Fruit fly (Drosophila melanogaster) whole organism, embryonic: ENCODE results near the gene Cdc16.

ENCODE experiments used
- BEAF-32 ChIP-seq: fragments of 200-800 bp; sonication (Bioruptor generic); optimal IDR thresholded peaks from 3 replicates; lab custom pipeline; 2017; ENCODE audit warnings: missing biosample characterization, missing genetic modification characterization, mild to moderate bottlenecking, moderate library complexity, missing genetic modification reagents
- CG11093 ChIP-seq: fragments of 200-800 bp; sonication (Bioruptor generic); IDR thresholded peaks from 3 replicates; pipeline ENCODE4 v1.3.6; 2022; ENCODE audit warnings: missing biosample characterization, missing genetic modification characterization
- CG13775 ChIP-seq: fragments of 200-800 bp; sonication (Bioruptor generic); optimal IDR thresholded peaks from 3 replicates; lab custom pipeline; 2017; ENCODE audit warnings: missing biosample characterization, mild to moderate bottlenecking, missing genetic modification characterization
- CG14441 ChIP-seq: fragments of 200-800 bp; sonication (Bioruptor generic); IDR thresholded peaks from 2 replicates; pipeline ENCODE4 v1.3.6; 2022; ENCODE audit warnings: missing biosample characterization, missing genetic modification characterization
- CG15601 ChIP-seq: fragments of 200-800 bp; sonication (Bioruptor generic); optimal IDR thresholded peaks from 3 replicates; lab custom pipeline; 2019; ENCODE audit warnings: missing biosample characterization, mild to moderate bottlenecking, missing genetic modification characterization, moderate library complexity
- CG31441 ChIP-seq: fragments of 200-800 bp; sonication (Bioruptor generic); IDR thresholded peaks from 2 replicates; pipeline ENCODE4 v1.3.6; 2022; ENCODE audit warnings: missing biosample characterization, missing genetic modification characterization
- CG32532 ChIP-seq: fragments of 200-800 bp; sonication (Bioruptor generic); IDR thresholded peaks from 2 replicates; pipeline ENCODE4 v1.3.6; 2022; ENCODE audit warnings: missing biosample characterization, missing genetic modification characterization
- CG32772 ChIP-seq: fragments of 200-800 bp; sonication (Bioruptor generic); IDR thresholded peaks from 2 replicates; pipeline ENCODE4 v1.3.6; 2022; ENCODE audit warnings: missing biosample characterization, missing genetic modification characterization
- CG3726 ChIP-seq: fragments of 200-800 bp; sonication (Bioruptor generic); IDR thresholded peaks from 3 replicates; pipeline ENCODE4, ENCODE4 v1.3.6; 2022; ENCODE audit warnings: missing biosample characterization, missing genetic modification characterization
- CG3847 ChIP-seq: fragments of 200-800 bp; sonication (Bioruptor generic); IDR thresholded peaks from 2 replicates; pipeline ENCODE4 v1.3.6; 2022; ENCODE audit warnings: missing biosample characterization, missing genetic modification characterization
- CG4328 ChIP-seq: fragments of 200-800 bp; sonication (Bioruptor generic); optimal IDR thresholded peaks from 3 replicates; lab custom pipeline; 2017; ENCODE audit warnings: missing biosample characterization, missing genetic modification reagents, missing genetic modification characterization
- CG9437 ChIP-seq: fragments of 200-800 bp; sonication (Bioruptor generic); optimal IDR thresholded peaks from 2 replicates; lab custom pipeline; 2018; ENCODE audit warnings: missing biosample characterization, mild to moderate bottlenecking, missing genetic modification characterization
- CG9609 ChIP-seq: fragments of 200-800 bp; sonication (Bioruptor generic); optimal IDR thresholded peaks from 3 replicates; lab custom pipeline; 2016; ENCODE audit warnings: missing biosample characterization, missing genetic modification characterization
- CrebB ChIP-seq: fragments of 200-800 bp; sonication (Bioruptor generic); optimal IDR thresholded peaks from 3 replicates; lab custom pipeline; 2018; ENCODE audit warnings: missing biosample characterization, mild to moderate bottlenecking, missing genetic modification characterization
- Dad ChIP-seq: fragments of 200-800 bp; sonication (Bioruptor generic); optimal IDR thresholded peaks from 3 replicates; lab custom pipeline; 2016; ENCODE audit warnings: missing biosample characterization, missing genetic modification characterization
- Drgx ChIP-seq: fragments of 200-800 bp; sonication (Bioruptor generic); IDR thresholded peaks from 2 replicates; pipeline ENCODE4 v1.3.6; 2022; ENCODE audit warnings: missing biosample characterization, missing genetic modification characterization
- Elba2 ChIP-seq: fragments of 200-800 bp; sonication (Bioruptor generic); optimal IDR thresholded peaks from 3 replicates; lab custom pipeline; 2016; ENCODE audit warnings: missing biosample characterization, missing genetic modification characterization
- Hr78 ChIP-seq, 2 experiments: fragments of 200-800 bp in 1 of 2; fragments of >200 bp in 1 of 2; sonication (Bioruptor generic) in 1 of 2; optimal IDR thresholded peaks; 2 replicates each; lab custom pipeline; 2017 to 2019; ENCODE audit warnings: missing biosample characterization in 2 of 2, missing genetic modification characterization in 2 of 2, mild to moderate bottlenecking in 1 of 2, moderate library complexity in 1 of 2
- Meics ChIP-seq: fragments of 200-800 bp; sonication (Bioruptor generic); optimal IDR thresholded peaks from 2 replicates; lab custom pipeline; 2017; ENCODE audit warnings: missing biosample characterization, mild to moderate bottlenecking, missing genetic modification characterization
- Mrtf ChIP-seq: fragments of 200-800 bp; sonication (Bioruptor generic); IDR thresholded peaks from 3 replicates; pipeline ENCODE4 v1.3.6; 2022; ENCODE audit warnings: missing biosample characterization, missing genetic modification characterization
- NFAT ChIP-seq: fragments of 200-800 bp; sonication (Bioruptor generic); IDR thresholded peaks from 2 replicates; pipeline ENCODE4 v1.3.6; 2022; ENCODE audit warnings: missing biosample characterization, missing genetic modification characterization
- NK7.1 ChIP-seq: fragments of 200-800 bp; sonication (Bioruptor generic); optimal IDR thresholded peaks from 3 replicates; lab custom pipeline; 2016; ENCODE audit warnings: missing biosample characterization, missing genetic modification characterization
- Sin3A ChIP-seq: fragments of >200 bp; optimal IDR thresholded peaks from 2 replicates; lab custom pipeline; 2018
- Sox100B ChIP-seq: fragments of 200-800 bp; sonication (Bioruptor generic); optimal IDR thresholded peaks from 3 replicates; lab custom pipeline; 2018; ENCODE audit warnings: missing biosample characterization, mild to moderate bottlenecking, missing genetic modification characterization
- Taf1 ChIP-seq: fragments of 200-800 bp; sonication (Bioruptor generic); IDR thresholded peaks from 2 replicates; pipeline ENCODE4 v1.3.6; 2022; ENCODE audit warnings: missing biosample characterization, missing genetic modification characterization
- Xrp1 ChIP-seq: fragments of 200-800 bp; sonication (Bioruptor generic); IDR thresholded peaks from 2 replicates; pipeline ENCODE4 v1.3.6; 2022; ENCODE audit warnings: missing biosample characterization, missing genetic modification characterization
- ara ChIP-seq: fragments of 200-800 bp; sonication (Bioruptor generic); IDR thresholded peaks from 2 replicates; pipeline ENCODE4 v1.3.6; 2022; ENCODE audit warnings: missing biosample characterization, missing genetic modification characterization
- az2 ChIP-seq: fragments of 200-800 bp; sonication (Bioruptor generic); optimal IDR thresholded peaks from 3 replicates; lab custom pipeline; 2016; ENCODE audit warnings: missing biosample characterization, missing genetic modification characterization
- cas ChIP-seq: fragments of 200-800 bp; sonication (Bioruptor generic); IDR thresholded peaks from 2 replicates; pipeline ENCODE4 v1.3.6; 2022; ENCODE audit warnings: missing biosample characterization, missing genetic modification characterization
- chn ChIP-seq: fragments of 200-800 bp; sonication (Bioruptor generic); optimal IDR thresholded peaks from 2 replicates; lab custom pipeline; 2016; ENCODE audit warnings: missing biosample characterization, missing genetic modification characterization
- crol ChIP-seq: fragments of 200-800 bp; sonication (Bioruptor generic); IDR thresholded peaks from 2 replicates; pipeline ENCODE4 v1.3.6; 2022; ENCODE audit warnings: missing biosample characterization, missing genetic modification characterization
- dpn ChIP-seq, 2 experiments: fragments of 200-800 bp; sonication (Bioruptor generic); optimal IDR thresholded peaks; 3 replicates each; lab custom pipeline; 2016; ENCODE audit warnings: missing biosample characterization in 2 of 2, missing genetic modification characterization in 2 of 2
- en ChIP-seq: fragments of 200-800 bp; sonication (Bioruptor generic); optimal IDR thresholded peaks from 2 replicates; lab custom pipeline; 2016; ENCODE audit warnings: missing biosample characterization, missing genetic modification characterization
- gfzf ChIP-seq: fragments of 200-800 bp; sonication (Bioruptor generic); optimal IDR thresholded peaks from 2 replicates; lab custom pipeline; 2016; ENCODE audit warnings: missing biosample characterization, mild to moderate bottlenecking, missing genetic modification characterization, moderate library complexity
- ham ChIP-seq: fragments of 200-800 bp; sonication (Bioruptor generic); IDR thresholded peaks from 2 replicates; pipeline ENCODE4 v1.3.6; 2022; ENCODE audit warnings: missing biosample characterization, missing genetic modification characterization
- inv ChIP-seq: fragments of 200-800 bp; sonication (Bioruptor generic); IDR thresholded peaks from 2 replicates; pipeline ENCODE4 v1.3.6; 2022; ENCODE audit warnings: missing biosample characterization, missing genetic modification characterization; ENCODE audit not compliant: partially characterized antibody
- kah ChIP-seq: fragments of 200-800 bp; sonication (Bioruptor generic); optimal IDR thresholded peaks from 2 replicates; lab custom pipeline; 2018; ENCODE audit warnings: missing biosample characterization, mild to moderate bottlenecking, missing genetic modification characterization
- kay ChIP-seq: fragments of 200-800 bp; sonication (Bioruptor generic); optimal IDR thresholded peaks from 2 replicates; lab custom pipeline; 2016; ENCODE audit warnings: missing biosample characterization, missing genetic modification characterization
- ken ChIP-seq: fragments of 200-800 bp; sonication (Bioruptor generic); IDR thresholded peaks from 3 replicates; pipeline ENCODE4 v1.3.6; 2022; ENCODE audit warnings: missing biosample characterization, missing genetic modification characterization
- klu ChIP-seq: fragments of 200-800 bp; sonication (Bioruptor generic); IDR thresholded peaks from 2 replicates; pipeline ENCODE4 v1.3.6; 2022; ENCODE audit warnings: missing biosample characterization, missing genetic modification characterization
- lilli ChIP-seq: fragments of 200-800 bp; sonication (Bioruptor generic); optimal IDR thresholded peaks from 3 replicates; lab custom pipeline; 2016; ENCODE audit warnings: missing biosample characterization, missing genetic modification characterization
- maf-S ChIP-seq: fragments of 200-800 bp; sonication (Bioruptor generic); optimal IDR thresholded peaks from 2 replicates; lab custom pipeline; 2016; ENCODE audit warnings: missing biosample characterization, missing genetic modification characterization
- odd ChIP-seq: fragments of 200-800 bp; sonication (Bioruptor generic); optimal IDR thresholded peaks from 2 replicates; lab custom pipeline; 2017; ENCODE audit warnings: missing biosample characterization, mild to moderate bottlenecking, missing genetic modification characterization
- seq ChIP-seq: fragments of 200-800 bp; sonication (Bioruptor generic); IDR thresholded peaks from 2 replicates; pipeline ENCODE4 v1.3.6; 2022; ENCODE audit warnings: missing biosample characterization, missing genetic modification characterization
- shn ChIP-seq: fragments of 200-800 bp; sonication (Bioruptor generic); optimal IDR thresholded peaks from 3 replicates; lab custom pipeline; 2016; ENCODE audit warnings: missing biosample characterization, missing genetic modification characterization
- sisA ChIP-seq: fragments of 200-800 bp; sonication (Bioruptor generic); IDR thresholded peaks from 2 replicates; pipeline ENCODE4 v1.3.6; 2022; ENCODE audit warnings: missing biosample characterization, missing genetic modification characterization
- slou ChIP-seq: fragments of 200-800 bp; sonication (Bioruptor generic); optimal IDR thresholded peaks from 3 replicates; lab custom pipeline; 2016; ENCODE audit warnings: missing biosample characterization, missing genetic modification characterization
- ssp ChIP-seq: fragments of 200-800 bp; sonication (Bioruptor generic); IDR thresholded peaks from 2 replicates; pipeline ENCODE4 v1.3.6; 2022; ENCODE audit warnings: missing biosample characterization, missing genetic modification characterization
- toy ChIP-seq: fragments of 200-800 bp; sonication (Bioruptor generic); IDR thresholded peaks from 2 replicates; pipeline ENCODE4 v1.3.6; 2022; ENCODE audit warnings: missing biosample characterization, missing genetic modification characterization
- unc-4 ChIP-seq: fragments of 200-800 bp; sonication (Bioruptor generic); IDR thresholded peaks from 2 replicates; pipeline ENCODE4 v1.3.6; 2022; ENCODE audit warnings: missing biosample characterization, missing genetic modification characterization; ENCODE audit not compliant: partially characterized antibody
- zfh2 ChIP-seq: fragments of 200-800 bp; sonication (Bioruptor generic); optimal IDR thresholded peaks from 2 replicates; lab custom pipeline; 2016; ENCODE audit warnings: missing biosample characterization, missing genetic modification characterization

Gene Cdc16

DNA sequence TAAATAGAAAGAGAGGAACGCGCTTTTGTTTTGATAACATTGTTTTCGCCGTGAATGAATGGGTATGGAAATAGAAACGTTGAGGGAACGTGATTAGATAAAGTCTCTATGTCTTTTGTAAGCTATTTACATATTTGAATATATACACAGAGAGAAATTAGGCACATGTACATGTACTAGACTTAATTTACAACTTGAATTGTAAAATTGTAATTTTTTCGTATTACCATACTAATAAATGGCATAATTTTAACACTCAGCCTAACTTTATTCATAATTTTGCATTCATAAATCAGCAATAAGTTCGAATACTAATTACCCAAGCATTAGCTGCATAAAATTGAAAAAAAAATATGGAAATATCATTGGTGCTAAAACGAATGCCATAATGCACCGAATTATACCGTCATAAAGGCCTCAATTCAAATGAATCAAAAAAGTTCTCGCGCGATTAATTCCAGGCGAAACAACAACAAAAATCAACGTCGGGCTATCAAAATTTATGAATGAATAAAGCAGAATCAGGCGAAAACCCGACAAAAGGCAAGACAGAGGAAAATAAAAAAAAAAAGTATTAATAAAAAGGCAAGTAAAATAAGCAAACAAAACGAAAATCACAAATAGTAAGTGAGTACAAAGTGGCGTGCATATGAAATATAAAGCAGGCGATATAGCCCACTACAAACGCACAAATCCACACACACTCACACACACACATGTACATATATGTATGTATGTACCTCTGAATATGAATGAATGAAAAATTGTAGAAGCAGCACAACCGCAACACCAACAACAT, 51.7 kb downstream of the Cdc16 start (continued):
- TF ChIP-seq Hr78 (GFP tag; optimal IDR thresholded peaks at IDR 0.05; lab: Kevin White, UChicago) (no peak), toy (no peak), inv (GFP tag; lab: Robert Waterston, UW) (no peak), Taf1 (GFP tag; lab: Robert Waterston, UW) (0 out of 2 replicates have a peak, but pooled peaks have one; percentile 27), dpn (GFP tag; optimal IDR thresholded peaks at IDR 0.05; lab: Kevin White, UChicago) (peak; percentile 46 to 63), kay (peak; percentile 42), Mrtf (GFP tag; lab: Robert Waterston, UW) (no peak), seq (peak; percentile 42; the same call in 1 of the 2 replicates), sisA (GFP tag; lab: Robert Waterston, UW) (no peak), chn (GFP tag; lab: Kevin White, UChicago) (no peak), cas (GFP tag; lab: Robert Waterston, UW) (no peak), CG14441 (GFP tag; lab: Robert Waterston, UW) (no peak), Elba2 (GFP tag; lab: Kevin White, UChicago) (no peak), Xrp1 (GFP tag; lab: Robert Waterston, UW) (peak; percentile 69; the same call in 1 of the 2 replicates), CG31441 (peak; percentile 77), slou (GFP tag; lab: Kevin White, UChicago) (no peak), Dad (GFP tag; lab: Kevin White, UChicago) (no peak), CG15601 (peak; percentile 62), crol (no peak), ssp (GFP tag; lab: Robert Waterston, UW) (0 out of 2 replicates have a peak, but pooled peaks have one; percentile 9), CrebB (tag; lab: Kevin White, UChicago) (peak; percentile 39), NFAT (GFP tag; lab: Robert Waterston, UW) (no peak), klu (GFP tag; lab: Robert Waterston, UW) (no peak), kah (GFP tag; lab: Kevin White, UChicago) (no peak), CG3847 (GFP tag; lab: Robert Waterston, UW) (no peak), CG3726 (GFP tag; lab: Robert Waterston, UW) (no peak), unc-4 (GFP tag; lab: Robert Waterston, UW) (no peak), ara (GFP tag; lab: Robert Waterston, UW) (no peak), odd (GFP tag; lab: Kevin White, UChicago) (peak; percentile 27), shn (peak; percentile 1), ken (GFP tag; lab: Robert Waterston, UW) (no peak), CG4328 (GFP tag; lab: Kevin White, UChicago) (peak; percentile 1), CG32532 (GFP tag; lab: Robert Waterston, UW) (peak; percentile 22; the same call in 1 of the 2 replicates), NK7.1 (GFP tag; lab: Kevin White, UChicago) (no peak), zfh2 (GFP tag; lab: Kevin White, UChicago) (no peak), CG13775 (peak; percentile 49), CG9437 (GFP tag; lab: Kevin White, UChicago) (peak; percentile 39), Sin3A (lab: Kevin White, UChicago) (no peak), az2 (peak; percentile 32), lilli (GFP tag; lab: Kevin White, UChicago) (peak; percentile 53), BEAF-32 (GFP tag; lab: Kevin White, UChicago) (no peak), maf-S (no peak), gfzf (GFP tag; lab: Kevin White, UChicago) (no peak), Meics (GFP tag; lab: Kevin White, UChicago) (peak; percentile 54), Drgx (GFP tag; lab: Robert Waterston, UW) (no peak), CG9609 (no peak), en (GFP tag; lab: Kevin White, UChicago) (no peak), ham (GFP tag; lab: Robert Waterston, UW) (no peak), Sox100B (GFP tag; lab: Kevin White, UChicago) (peak; percentile 70), CG11093 (no peak), CG32772 (no peak)
